Worm (Caenorhabditis elegans) whole organism, L1 larva: Measurements from ENCODE around the gene C53A5.2.

Experiments
- ama-1 ChIP-seq: fragments of 150-350 bp; optimal IDR thresholded peaks from 2 replicates; lab custom pipeline; 2014
- egl-27 ChIP-seq, 2 experiments: fragments of 150-350 bp in 1 of 2; sonication (generic microtip); optimal IDR thresholded peaks; 3 replicates each; lab custom pipeline; 2017 to 2018; ENCODE audit warnings: missing biosample characterization in 2 of 2, missing genetic modification characterization in 2 of 2, missing genetic modification reagents in 2 of 2
- isw-1 ChIP-seq: fragments of 200-800 bp; sonication (Bioruptor generic); IDR thresholded peaks from 2 replicates; pipeline ENCODE4 v1.3.6; 2022; ENCODE audit warnings: missing genetic modification characterization, missing compliant biosample characterization
- nhr-11 ChIP-seq: fragments of 150-350 bp; optimal IDR thresholded peaks from 2 replicates; lab custom pipeline; 2014; ENCODE audit warnings: missing biosample characterization, missing genetic modification characterization
- nhr-85 ChIP-seq: sonication (generic microtip); peaks from one replicate; lab custom pipeline; 2016; ENCODE audit warnings: missing genetic modification characterization, inconsistent platforms, missing compliant biosample characterization

DNA sequence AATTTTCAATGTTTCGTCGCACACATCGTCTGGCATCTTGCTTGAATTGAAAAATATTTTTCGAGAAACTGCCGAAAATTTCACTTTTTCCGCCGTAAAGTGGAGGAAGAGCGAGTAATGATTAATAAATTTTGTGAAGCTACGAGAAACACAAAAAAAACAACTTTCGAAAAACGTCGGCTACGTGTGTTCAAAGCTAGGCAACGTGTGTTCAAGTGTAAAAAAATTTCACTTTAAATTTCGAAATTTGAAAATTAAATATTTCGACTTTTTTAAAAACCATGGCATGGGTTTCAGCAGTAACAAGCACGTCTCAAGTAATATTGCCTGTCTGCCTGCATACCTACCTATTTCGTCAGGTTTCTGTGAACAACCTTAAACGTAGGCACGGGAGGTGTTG is 13.3 kb upstream of the C53A5.2 start, which contains the start of gene tag-191:
- TF ChIP-seq nhr-85 (no peak), nhr-11 (tag; lab: Kevin White, UChicago) (no peak), isw-1 (no peak), egl-27 (tag; optimal IDR thresholded peaks at IDR 0.05; lab: Kevin White, UChicago) (no peak), ama-1 (no peak)
